Fruit fly (Drosophila melanogaster) whole organism, embryonic: ENCODE results near the gene CG43064.
A peak's percentile ranks its signal among the peaks of the same experiment; 100 is the strongest.

ENCODE experiments used
- Atf6 ChIP-seq: fragments of 200-800 bp; sonication (Bioruptor generic); IDR thresholded peaks from 2 replicates; pipeline ENCODE4 v1.3.6; 2022; ENCODE audit warnings: missing biosample characterization, missing genetic modification characterization
- CG10267 ChIP-seq: fragments of 200-800 bp; sonication (Bioruptor generic); optimal IDR thresholded peaks from 2 replicates; lab custom pipeline; 2018; ENCODE audit warnings: missing biosample characterization, mild to moderate bottlenecking, missing genetic modification characterization, moderate library complexity
- CG10565 ChIP-seq: fragments of 200-800 bp; sonication (Bioruptor generic); optimal IDR thresholded peaks from 3 replicates; lab custom pipeline; 2016; ENCODE audit warnings: missing biosample characterization, mild to moderate bottlenecking, missing genetic modification characterization
- CG11398 ChIP-seq: fragments of 200-800 bp; sonication (Bioruptor generic); optimal IDR thresholded peaks from 2 replicates; lab custom pipeline; 2016; ENCODE audit warnings: missing biosample characterization, missing genetic modification characterization
- CG11696 ChIP-seq: fragments of 200-800 bp; sonication (Bioruptor generic); IDR thresholded peaks from 2 replicates; pipeline ENCODE4 v1.3.6; 2022; ENCODE audit warnings: missing biosample characterization, missing genetic modification characterization
- CG14441 ChIP-seq: fragments of 200-800 bp; sonication (Bioruptor generic); IDR thresholded peaks from 2 replicates; pipeline ENCODE4 v1.3.6; 2022; ENCODE audit warnings: missing biosample characterization, missing genetic modification characterization
- CG15011 ChIP-seq: fragments of 200-800 bp; sonication (Bioruptor generic); optimal IDR thresholded peaks from 3 replicates; lab custom pipeline; 2018; ENCODE audit warnings: missing biosample characterization, mild to moderate bottlenecking, missing genetic modification characterization
- CG16863 ChIP-seq: fragments of 200-800 bp; sonication (Bioruptor generic); optimal IDR thresholded peaks from 3 replicates; lab custom pipeline; 2016; ENCODE audit warnings: missing biosample characterization, missing genetic modification characterization
- CG17328 ChIP-seq: fragments of 200-800 bp; sonication (Bioruptor generic); IDR thresholded peaks from 2 replicates; pipeline ENCODE4 v1.3.6; 2022; ENCODE audit warnings: missing biosample characterization, missing genetic modification characterization
- CG18262 ChIP-seq: fragments of 200-800 bp; optimal IDR thresholded peaks from 3 replicates; lab custom pipeline; 2019; ENCODE audit warnings: missing biosample characterization, mild to moderate bottlenecking, missing genetic modification characterization, moderate library complexity
- CG2202 ChIP-seq: fragments of 200-800 bp; sonication (Bioruptor generic); optimal IDR thresholded peaks from 2 replicates; lab custom pipeline; 2018; ENCODE audit warnings: missing biosample characterization, mild to moderate bottlenecking, missing genetic modification characterization
- CG31388 ChIP-seq: fragments of 200-800 bp; sonication (Bioruptor generic); optimal IDR thresholded peaks from 2 replicates; lab custom pipeline; 2016; ENCODE audit warnings: missing biosample characterization, missing genetic modification characterization
- CG3281 ChIP-seq: fragments of 200-800 bp; sonication (Bioruptor generic); optimal IDR thresholded peaks from 3 replicates; lab custom pipeline; 2017; ENCODE audit warnings: missing biosample characterization, mild to moderate bottlenecking, missing genetic modification characterization
- CG4360 ChIP-seq: fragments of 200-800 bp; sonication (Bioruptor generic); IDR thresholded peaks from 2 replicates; pipeline ENCODE4 v1.3.6; 2022; ENCODE audit warnings: missing biosample characterization, missing genetic modification characterization
- CG6272 ChIP-seq: fragments of 200-800 bp; sonication (Bioruptor generic); IDR thresholded peaks from 2 replicates; pipeline ENCODE4 v1.3.6; 2022; ENCODE audit warnings: missing biosample characterization, missing genetic modification characterization
- CG6813 ChIP-seq: fragments of 200-800 bp; sonication (Bioruptor generic); optimal IDR thresholded peaks from 2 replicates; lab custom pipeline; 2017; ENCODE audit warnings: missing biosample characterization, missing genetic modification characterization, mild to moderate bottlenecking, moderate library complexity, missing genetic modification reagents
- CG7271 ChIP-seq: fragments of 200-800 bp; sonication (Bioruptor generic); optimal IDR thresholded peaks from 2 replicates; lab custom pipeline; 2018; ENCODE audit warnings: missing biosample characterization, mild to moderate bottlenecking, missing genetic modification characterization, moderate library complexity
- CG8089 ChIP-seq: fragments of 200-800 bp; sonication (Bioruptor generic); optimal IDR thresholded peaks from 3 replicates; lab custom pipeline; 2016; ENCODE audit warnings: missing biosample characterization, missing genetic modification characterization
- CG8290 ChIP-seq, 3 experiments: fragments of 200-800 bp; sonication (Bioruptor generic); optimal IDR thresholded peaks; 2 replicates each; lab custom pipeline; 2016 to 2019; ENCODE audit warnings: missing biosample characterization in 3 of 3, missing genetic modification characterization in 3 of 3, mild to moderate bottlenecking in 2 of 3, moderate library complexity in 1 of 3
- CG9817 ChIP-seq: fragments of 200-800 bp; sonication (Bioruptor generic); optimal IDR thresholded peaks from 2 replicates; lab custom pipeline; 2018; ENCODE audit warnings: missing biosample characterization, mild to moderate bottlenecking, missing genetic modification characterization, moderate library complexity
- CG9932 ChIP-seq: fragments of 200-800 bp; sonication (Bioruptor generic); IDR thresholded peaks from 2 replicates; pipeline ENCODE4 v1.3.6; 2022; ENCODE audit warnings: missing biosample characterization, missing genetic modification characterization
- CrebB ChIP-seq: fragments of 200-800 bp; sonication (Bioruptor generic); optimal IDR thresholded peaks from 3 replicates; lab custom pipeline; 2018; ENCODE audit warnings: missing biosample characterization, mild to moderate bottlenecking, missing genetic modification characterization
- Dek ChIP-seq: fragments of 200-800 bp; sonication (Bioruptor generic); optimal IDR thresholded peaks from 3 replicates; lab custom pipeline; 2019; ENCODE audit warnings: missing biosample characterization, mild to moderate bottlenecking, missing genetic modification characterization, moderate library complexity
- Eip74EF ChIP-seq, 2 experiments: fragments of 200-800 bp in 1 of 2; fragments of >200 bp in 1 of 2; sonication (Bioruptor generic) in 1 of 2; optimal IDR thresholded peaks; 2 replicates each; lab custom pipeline; 2017 to 2019; ENCODE audit warnings: missing biosample characterization in 2 of 2, missing genetic modification characterization in 2 of 2, mild to moderate bottlenecking in 1 of 2, moderate library complexity in 1 of 2
- Fer1 ChIP-seq: fragments of 200-800 bp; sonication (Bioruptor generic); optimal IDR thresholded peaks from 2 replicates; lab custom pipeline; 2017; ENCODE audit warnings: missing biosample characterization, mild to moderate bottlenecking, missing genetic modification characterization
- Gug ChIP-seq: fragments of 200-800 bp; sonication (Bioruptor generic); IDR thresholded peaks from 4 replicates; pipeline ENCODE4 v1.3.6; 2022; ENCODE audit warnings: missing biosample characterization, missing genetic modification characterization
- NC2α ChIP-seq: fragments of 200-800 bp; sonication (Bioruptor generic); optimal IDR thresholded peaks from 2 replicates; lab custom pipeline; 2016; ENCODE audit warnings: missing biosample characterization, missing genetic modification characterization
- Oli ChIP-seq: fragments of 200-800 bp; sonication (Bioruptor generic); optimal IDR thresholded peaks from 2 replicates; lab custom pipeline; 2018; ENCODE audit warnings: missing biosample characterization, mild to moderate bottlenecking, missing genetic modification characterization, moderate library complexity
- Opbp ChIP-seq: fragments of 200-800 bp; sonication (Bioruptor generic); IDR thresholded peaks from 3 replicates; pipeline ENCODE4 v1.3.6; 2022; ENCODE audit warnings: missing biosample characterization, missing genetic modification characterization; ENCODE audit not compliant: partially characterized antibody
- Rx ChIP-seq: fragments of 200-800 bp; sonication (Bioruptor generic); IDR thresholded peaks from 2 replicates; pipeline ENCODE4 v1.3.6; 2022; ENCODE audit warnings: missing biosample characterization, missing genetic modification characterization
- Usf ChIP-seq: fragments of 200-800 bp; sonication (Bioruptor generic); optimal IDR thresholded peaks from 2 replicates; lab custom pipeline; 2017; ENCODE audit warnings: missing genotype, missing biosample characterization, missing genetic modification characterization
- ac ChIP-seq: fragments of 200-800 bp; sonication (Bioruptor generic); optimal IDR thresholded peaks from 3 replicates; lab custom pipeline; 2017; ENCODE audit warnings: missing biosample characterization, mild to moderate bottlenecking, missing genetic modification characterization
- bsh ChIP-seq, 2 experiments: fragments of 200-800 bp; sonication (Bioruptor generic); optimal IDR thresholded peaks; 2 replicates each; lab custom pipeline; 2017 to 2018; ENCODE audit warnings: mild to moderate bottlenecking in 2 of 2, missing biosample characterization in 2 of 2, missing genetic modification characterization in 2 of 2, moderate library complexity in 1 of 2
- cas ChIP-seq: fragments of 200-800 bp; sonication (Bioruptor generic); IDR thresholded peaks from 2 replicates; pipeline ENCODE4 v1.3.6; 2022; ENCODE audit warnings: missing biosample characterization, missing genetic modification characterization
- cato ChIP-seq: fragments of 200-800 bp; sonication (Bioruptor generic); optimal IDR thresholded peaks from 2 replicates; lab custom pipeline; 2016; ENCODE audit warnings: missing biosample characterization, missing genetic modification characterization, borderline replicate concordance
- chinmo ChIP-seq: fragments of 200-800 bp; sonication (Bioruptor generic); IDR thresholded peaks from 4 replicates; pipeline ENCODE4 v1.3.6; 2022; ENCODE audit warnings: missing biosample characterization, missing genetic modification characterization; ENCODE audit not compliant: partially characterized antibody
- chn ChIP-seq: fragments of 200-800 bp; sonication (Bioruptor generic); optimal IDR thresholded peaks from 2 replicates; lab custom pipeline; 2016; ENCODE audit warnings: missing biosample characterization, missing genetic modification characterization
- ci ChIP-seq: fragments of 200-800 bp; sonication (Bioruptor generic); IDR thresholded peaks from 3 replicates; pipeline ENCODE4 v1.3.6; 2022; ENCODE audit warnings: missing biosample characterization, missing genetic modification characterization
- emc ChIP-seq: fragments of 200-800 bp; sonication (Bioruptor generic); optimal IDR thresholded peaks from 2 replicates; lab custom pipeline; 2016; ENCODE audit warnings: missing biosample characterization, missing genetic modification characterization
- jigr1 ChIP-seq: fragments of 200-800 bp; sonication (Bioruptor generic); IDR thresholded peaks from 3 replicates; pipeline ENCODE4 v1.3.6; 2022; ENCODE audit warnings: missing biosample characterization, missing genetic modification characterization
- jing ChIP-seq: fragments of 200-800 bp; sonication (Bioruptor generic); optimal IDR thresholded peaks from 2 replicates; lab custom pipeline; 2018; ENCODE audit warnings: missing biosample characterization, mild to moderate bottlenecking, missing genetic modification characterization
- knrl ChIP-seq: fragments of 200-800 bp; sonication (Bioruptor generic); IDR thresholded peaks from 3 replicates; pipeline ENCODE4 v1.3.6; 2022; ENCODE audit warnings: missing biosample characterization, missing genetic modification characterization; ENCODE audit not compliant: partially characterized antibody
- maf-S ChIP-seq: fragments of 200-800 bp; sonication (Bioruptor generic); optimal IDR thresholded peaks from 2 replicates; lab custom pipeline; 2016; ENCODE audit warnings: missing biosample characterization, missing genetic modification characterization
- pnt ChIP-seq: fragments of 200-800 bp; sonication (Bioruptor generic); optimal IDR thresholded peaks from 3 replicates; lab custom pipeline; 2016; ENCODE audit warnings: missing biosample characterization, missing genetic modification characterization
- pros ChIP-seq: fragments of 200-800 bp; sonication (Bioruptor generic); optimal IDR thresholded peaks from 3 replicates; lab custom pipeline; 2019; ENCODE audit warnings: missing biosample characterization, mild to moderate bottlenecking, missing genetic modification characterization, moderate library complexity
- sd ChIP-seq: fragments of 200-800 bp; sonication (Bioruptor generic); optimal IDR thresholded peaks from 3 replicates; lab custom pipeline; 2018; ENCODE audit warnings: missing biosample characterization, mild to moderate bottlenecking, missing genetic modification characterization, moderate library complexity
- sens ChIP-seq: fragments of 200-800 bp; sonication (Bioruptor generic); peaks from one replicate; lab custom pipeline; 2016; ENCODE audit warnings: missing biosample characterization, missing genetic modification characterization
- slou ChIP-seq: fragments of 200-800 bp; sonication (Bioruptor generic); optimal IDR thresholded peaks from 3 replicates; lab custom pipeline; 2016; ENCODE audit warnings: missing biosample characterization, missing genetic modification characterization
- stc ChIP-seq: fragments of 200-800 bp; sonication (Bioruptor generic); IDR thresholded peaks from 2 replicates; pipeline ENCODE4 v1.3.6; 2022; ENCODE audit warnings: missing biosample characterization, missing genetic modification characterization
- unpg ChIP-seq: fragments of 200-800 bp; sonication (Bioruptor generic); optimal IDR thresholded peaks from 3 replicates; lab custom pipeline; 2018; ENCODE audit warnings: missing biosample characterization, mild to moderate bottlenecking, missing genetic modification characterization, moderate library complexity
- wor ChIP-seq: fragments of 200-800 bp; sonication (Bioruptor generic); IDR thresholded peaks from 2 replicates; pipeline ENCODE4 v1.3.6; 2022; ENCODE audit warnings: missing biosample characterization, missing genetic modification characterization

The CG43064 gene

DNA sequence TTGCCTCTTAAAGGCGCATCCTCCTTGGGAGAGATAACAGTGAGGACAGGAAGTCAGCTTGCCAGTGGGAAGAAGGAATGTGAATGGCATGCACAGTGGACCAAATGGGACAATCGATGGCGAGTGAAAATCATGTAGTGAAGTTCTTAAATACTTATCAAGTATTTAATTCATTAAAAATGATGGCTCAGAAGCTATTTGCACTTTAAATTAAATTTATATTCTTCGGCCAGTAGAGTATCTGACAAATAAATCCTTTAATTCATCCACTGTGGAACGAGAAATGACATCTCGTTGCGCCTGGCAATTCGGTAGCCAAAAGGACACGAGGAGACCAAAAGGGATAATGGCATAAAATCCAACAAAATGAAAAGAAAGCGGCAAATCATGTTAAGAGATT, 32.8 kb upstream of the CG43064 start (continued):
- no peak for TF ChIP-seq CG10565 (GFP tag; lab: Kevin White, UChicago)
- TF ChIP-seq pnt (GFP tag; lab: Kevin White, UChicago): no peak
- no peak for TF ChIP-seq CG2202
- TF ChIP-seq chn (GFP tag; lab: Kevin White, UChicago): no peak
- TF ChIP-seq maf-S: no peak
- TF ChIP-seq slou (GFP tag; lab: Kevin White, UChicago): no peak
- no peak for TF ChIP-seq CG11398 (GFP tag; lab: Kevin White, UChicago)
- no peak for TF ChIP-seq CG9817 (tag; lab: Kevin White, UChicago)
- TF ChIP-seq CG7271: no peak
- TF ChIP-seq CG6272 (GFP tag; lab: Robert Waterston, UW): no peak
- no peak for TF ChIP-seq Eip74EF (GFP tag; optimal IDR thresholded peaks at IDR 0.05; lab: Kevin White, UChicago)
- no peak for TF ChIP-seq ci (GFP tag; lab: Robert Waterston, UW)
- no peak for TF ChIP-seq jigr1
- no peak for TF ChIP-seq wor
- TF ChIP-seq CG8290 (GFP tag; optimal IDR thresholded peaks at IDR 0.05; lab: Kevin White, UChicago): no peak
- peak in 1 of 2 experiments; percentile 42 for TF ChIP-seq CG8290 (tag; optimal IDR thresholded peaks at IDR 0.05; lab: Kevin White, UChicago)
- TF ChIP-seq CG9932 (GFP tag; lab: Robert Waterston, UW): no peak
- no peak for TF ChIP-seq CG18262
- TF ChIP-seq CG17328 (GFP tag; lab: Robert Waterston, UW): no peak
- TF ChIP-seq CG16863 (GFP tag; lab: Kevin White, UChicago): no peak
- TF ChIP-seq CG4360: no peak
- TF ChIP-seq CG31388 (GFP tag; lab: Kevin White, UChicago): no peak
- TF ChIP-seq CG6813 (GFP tag; lab: Kevin White, UChicago): no peak
- TF ChIP-seq CrebB (tag; lab: Kevin White, UChicago): no peak
- no peak for TF ChIP-seq unpg (GFP tag; lab: Kevin White, UChicago)
- TF ChIP-seq pros (GFP tag; lab: Kevin White, UChicago): no peak
- peak; percentile 2 for TF ChIP-seq CG3281
- no peak for TF ChIP-seq bsh (GFP tag; optimal IDR thresholded peaks at IDR 0.05; lab: Kevin White, UChicago)
- no peak for TF ChIP-seq ac (GFP tag; lab: Kevin White, UChicago)
- TF ChIP-seq knrl (GFP tag; lab: Robert Waterston, UW): no peak
- no peak for TF ChIP-seq Gug
- peak; percentile 64 for TF ChIP-seq sens
- TF ChIP-seq Usf (GFP tag; lab: Kevin White, UChicago): no peak
- TF ChIP-seq chinmo (GFP tag; lab: Robert Waterston, UW): no peak
- no peak for TF ChIP-seq CG11696
- TF ChIP-seq sd (tag; lab: Kevin White, UChicago): no peak
- no peak for TF ChIP-seq cas
- TF ChIP-seq stc (GFP tag; lab: Robert Waterston, UW): no peak
- peak; percentile 36 for TF ChIP-seq Fer1 (GFP tag; lab: Kevin White, UChicago)
- TF ChIP-seq CG10267 (tag; lab: Kevin White, UChicago): no peak
- no peak for TF ChIP-seq Oli (tag; lab: Kevin White, UChicago)
- no peak for TF ChIP-seq cato (GFP tag; lab: Kevin White, UChicago)
- TF ChIP-seq NC2α: no peak
- TF ChIP-seq CG8089 (GFP tag; lab: Kevin White, UChicago): no peak
- TF ChIP-seq CG14441 (GFP tag; lab: Robert Waterston, UW): peak; percentile 11; the same call in 1 of the 2 replicates
- TF ChIP-seq emc (GFP tag; lab: Kevin White, UChicago): no peak
- no peak for TF ChIP-seq CG15011 (GFP tag; lab: Kevin White, UChicago)
- TF ChIP-seq Opbp: no peak
- TF ChIP-seq Rx (GFP tag; lab: Robert Waterston, UW): no peak
- TF ChIP-seq Atf6: no peak
- TF ChIP-seq jing: no peak
- TF ChIP-seq Dek (tag; lab: Kevin White, UChicago): no peak
